Fruit fly (Drosophila melanogaster) whole organism, embryonic: ENCODE data around the gene Hr83.
A peak's percentile ranks its signal among the peaks of the same experiment; 100 is the strongest.

Source experiments
- Bdp1 ChIP-seq: fragments of 200-800 bp; sonication (Bioruptor generic); optimal IDR thresholded peaks from 3 replicates; lab custom pipeline; 2016; ENCODE audit warnings: missing biosample characterization, missing genetic modification characterization
- CG10462 ChIP-seq: fragments of 200-800 bp; sonication (Bioruptor generic); optimal IDR thresholded peaks from 2 replicates; lab custom pipeline; 2016; ENCODE audit warnings: missing biosample characterization, missing genetic modification characterization
- CG11456 ChIP-seq: fragments of 200-800 bp; sonication (Bioruptor generic); IDR thresholded peaks from 3 replicates; pipeline ENCODE4 v1.3.6; 2022; ENCODE audit warnings: missing biosample characterization, missing genetic modification characterization
- CG13624 ChIP-seq: fragments of 200-800 bp; sonication (Bioruptor generic); optimal IDR thresholded peaks from 2 replicates; lab custom pipeline; 2016; ENCODE audit warnings: missing biosample characterization, missing genetic modification characterization
- CG14014 ChIP-seq: fragments of 200-800 bp; sonication (Bioruptor generic); IDR thresholded peaks from 2 replicates; pipeline ENCODE4 v1.3.6; 2022; ENCODE audit warnings: missing biosample characterization, missing genetic modification characterization
- CG14965 ChIP-seq: fragments of 200-800 bp; sonication (Bioruptor generic); optimal IDR thresholded peaks from 2 replicates; lab custom pipeline; 2016; ENCODE audit warnings: missing biosample characterization, missing genetic modification characterization, borderline replicate concordance
- CG17385 ChIP-seq: fragments of 200-800 bp; sonication (Bioruptor generic); optimal IDR thresholded peaks from 3 replicates; lab custom pipeline; 2018; ENCODE audit warnings: missing biosample characterization, mild to moderate bottlenecking, missing genetic modification characterization
- CG17802 ChIP-seq: fragments of 200-800 bp; sonication (Bioruptor generic); optimal IDR thresholded peaks from 2 replicates; lab custom pipeline; 2018; ENCODE audit warnings: missing biosample characterization, mild to moderate bottlenecking, missing genetic modification characterization, moderate library complexity
- CG18476 ChIP-seq: fragments of 200-800 bp; sonication (Bioruptor generic); optimal IDR thresholded peaks from 2 replicates; lab custom pipeline; 2016; ENCODE audit warnings: missing biosample characterization, mild to moderate bottlenecking, missing genetic modification characterization
- CG32767 ChIP-seq: fragments of 200-800 bp; sonication (Bioruptor generic); IDR thresholded peaks from 2 replicates; pipeline ENCODE4 v1.3.6; 2022; ENCODE audit warnings: missing biosample characterization, missing genetic modification characterization
- CG4424 ChIP-seq: fragments of 200-800 bp; sonication (Bioruptor generic); optimal IDR thresholded peaks from 3 replicates; lab custom pipeline; 2016; ENCODE audit warnings: missing biosample characterization, missing genetic modification characterization
- CG5953 ChIP-seq: fragments of 200-800 bp; sonication (Bioruptor generic); IDR thresholded peaks from 2 replicates; pipeline ENCODE4 v1.3.6; 2022; ENCODE audit warnings: missing biosample characterization, missing genetic modification characterization
- CG7372 ChIP-seq: fragments of 200-800 bp; sonication (Bioruptor generic); IDR thresholded peaks from 2 replicates; pipeline ENCODE4 v1.3.6; 2022; ENCODE audit warnings: missing biosample characterization, missing genetic modification characterization
- CG7963 ChIP-seq: fragments of 200-800 bp; sonication (Bioruptor generic); IDR thresholded peaks from 3 replicates; pipeline ENCODE4 v1.3.6; 2022; ENCODE audit warnings: missing biosample characterization, missing genetic modification characterization; ENCODE audit not compliant: partially characterized antibody
- CG9215 ChIP-seq: fragments of 200-800 bp; sonication (Bioruptor generic); IDR thresholded peaks from 2 replicates; pipeline ENCODE4 v1.3.6; 2022; ENCODE audit warnings: missing biosample characterization, missing genetic modification characterization
- CHES-1-like ChIP-seq: fragments of 200-800 bp; sonication (Bioruptor generic); optimal IDR thresholded peaks from 2 replicates; lab custom pipeline; 2016; ENCODE audit warnings: missing biosample characterization, missing genetic modification characterization
- CkIIα-i1 ChIP-seq: fragments of 200-800 bp; sonication (Bioruptor generic); IDR thresholded peaks from 2 replicates; pipeline ENCODE4 v1.3.6; 2022; ENCODE audit warnings: missing biosample characterization, missing genetic modification characterization
- D19A ChIP-seq: fragments of 200-800 bp; optimal IDR thresholded peaks from 3 replicates; lab custom pipeline; 2019; ENCODE audit warnings: missing biosample characterization, mild to moderate bottlenecking, missing genetic modification characterization, moderate library complexity
- Dek ChIP-seq: fragments of 200-800 bp; sonication (Bioruptor generic); optimal IDR thresholded peaks from 3 replicates; lab custom pipeline; 2019; ENCODE audit warnings: missing biosample characterization, mild to moderate bottlenecking, missing genetic modification characterization, moderate library complexity
- Dip2 ChIP-seq: fragments of 200-800 bp; sonication (Bioruptor generic); IDR thresholded peaks from 2 replicates; pipeline ENCODE4 v1.3.6; 2022; ENCODE audit warnings: missing biosample characterization, missing genetic modification characterization
- Fer2 ChIP-seq: fragments of 200-800 bp; sonication (Bioruptor generic); optimal IDR thresholded peaks from 2 replicates; lab custom pipeline; 2018; ENCODE audit warnings: missing biosample characterization, mild to moderate bottlenecking, missing genetic modification characterization, moderate library complexity
- Gug ChIP-seq: fragments of 200-800 bp; sonication (Bioruptor generic); IDR thresholded peaks from 4 replicates; pipeline ENCODE4 v1.3.6; 2022; ENCODE audit warnings: missing biosample characterization, missing genetic modification characterization
- HLH54F ChIP-seq: fragments of 200-800 bp; sonication (Bioruptor generic); optimal IDR thresholded peaks from 3 replicates; lab custom pipeline; 2016; ENCODE audit warnings: missing biosample characterization, missing genetic modification characterization
- Hr3 ChIP-seq: fragments of 200-800 bp; sonication (Bioruptor generic); optimal IDR thresholded peaks from 3 replicates; lab custom pipeline; 2016; ENCODE audit warnings: missing biosample characterization, missing genetic modification characterization
- Hr51 ChIP-seq, 2 experiments: fragments of 200-800 bp; sonication (Bioruptor generic); optimal IDR thresholded peaks; 2 replicates in 1 of 2; 3 replicates in 1 of 2; lab custom pipeline; 2016 to 2018; ENCODE audit warnings: missing biosample characterization in 2 of 2, missing genetic modification characterization in 2 of 2, mild to moderate bottlenecking in 1 of 2, moderate library complexity in 1 of 2
- Lim3 ChIP-seq: fragments of 200-800 bp; sonication (Bioruptor generic); IDR thresholded peaks from 2 replicates; pipeline ENCODE4 v1.3.6; 2022; ENCODE audit warnings: missing biosample characterization, missing genetic modification characterization
- Lpt ChIP-seq: fragments of >200 bp; optimal IDR thresholded peaks from 2 replicates; lab custom pipeline; 2018; ENCODE audit warnings: missing biosample characterization, missing genetic modification characterization
- MESR4 ChIP-seq: fragments of 200-800 bp; sonication (Bioruptor generic); optimal IDR thresholded peaks from 2 replicates; lab custom pipeline; 2018; ENCODE audit warnings: missing biosample characterization, mild to moderate bottlenecking, missing genetic modification characterization, moderate library complexity
- Nf-YC ChIP-seq: fragments of 200-800 bp; optimal IDR thresholded peaks from 3 replicates; lab custom pipeline; 2019; ENCODE audit warnings: missing biosample characterization, mild to moderate bottlenecking, missing genetic modification characterization, moderate library complexity
- Sin3A ChIP-seq: fragments of >200 bp; optimal IDR thresholded peaks from 2 replicates; lab custom pipeline; 2018
- Ssrp ChIP-seq: fragments of 200-800 bp; sonication (Bioruptor generic); optimal IDR thresholded peaks from 2 replicates; lab custom pipeline; 2018; ENCODE audit warnings: missing biosample characterization, mild to moderate bottlenecking, missing genetic modification characterization, moderate library complexity
- br ChIP-seq: fragments of >200 bp; optimal IDR thresholded peaks from 2 replicates; lab custom pipeline; 2017
- cas ChIP-seq: fragments of 200-800 bp; sonication (Bioruptor generic); IDR thresholded peaks from 2 replicates; pipeline ENCODE4 v1.3.6; 2022; ENCODE audit warnings: missing biosample characterization, missing genetic modification characterization
- emc ChIP-seq: fragments of 200-800 bp; sonication (Bioruptor generic); optimal IDR thresholded peaks from 2 replicates; lab custom pipeline; 2016; ENCODE audit warnings: missing biosample characterization, missing genetic modification characterization
- ems ChIP-seq: fragments of 200-800 bp; sonication (Bioruptor generic); optimal IDR thresholded peaks from 3 replicates; lab custom pipeline; 2016; ENCODE audit warnings: missing biosample characterization, missing genetic modification characterization
- gce ChIP-seq: fragments of 200-800 bp; sonication (Bioruptor generic); IDR thresholded peaks from 3 replicates; pipeline ENCODE4 v1.3.6; 2022; ENCODE audit warnings: missing biosample characterization, missing genetic modification characterization
- gcm2 ChIP-seq: fragments of 200-800 bp; sonication (Bioruptor generic); optimal IDR thresholded peaks from 2 replicates; lab custom pipeline; 2016; ENCODE audit warnings: missing biosample characterization, missing genetic modification characterization
- gro ChIP-seq: fragments of 200-800 bp; sonication (Bioruptor generic); optimal IDR thresholded peaks from 2 replicates; lab custom pipeline; 2016; ENCODE audit warnings: missing biosample characterization, missing genetic modification characterization
- ham ChIP-seq: fragments of 200-800 bp; sonication (Bioruptor generic); IDR thresholded peaks from 2 replicates; pipeline ENCODE4 v1.3.6; 2022; ENCODE audit warnings: missing biosample characterization, missing genetic modification characterization
- ind ChIP-seq: fragments of 200-800 bp; sonication (Bioruptor generic); optimal IDR thresholded peaks from 3 replicates; lab custom pipeline; 2016; ENCODE audit warnings: missing biosample characterization, missing genetic modification characterization
- insv ChIP-seq, 2 experiments: fragments of 200-800 bp; sonication (Bioruptor generic); optimal IDR thresholded peaks; 3 replicates each; lab custom pipeline; 2016 to 2018; ENCODE audit warnings: missing biosample characterization in 2 of 2, missing genetic modification characterization in 2 of 2
- onecut ChIP-seq: fragments of 200-800 bp; sonication (Bioruptor generic); IDR thresholded peaks from 2 replicates; pipeline ENCODE4 v1.3.6; 2022; ENCODE audit warnings: missing biosample characterization, missing genetic modification characterization
- p53 ChIP-seq: fragments of 200-800 bp; sonication (Bioruptor generic); optimal IDR thresholded peaks from 2 replicates; lab custom pipeline; 2016; ENCODE audit warnings: missing biosample characterization, missing genetic modification characterization
- pho ChIP-seq: fragments of 200-800 bp; sonication (Bioruptor generic); optimal IDR thresholded peaks from 2 replicates; lab custom pipeline; 2016; ENCODE audit warnings: missing biosample characterization, missing genetic modification characterization
- phol ChIP-seq: fragments of 200-800 bp; sonication (Bioruptor generic); optimal IDR thresholded peaks from 3 replicates; lab custom pipeline; 2018; ENCODE audit warnings: missing biosample characterization, mild to moderate bottlenecking, missing genetic modification characterization, moderate library complexity
- sc ChIP-seq, 3 experiments: fragments of >200 bp in 2 of 3; fragments of 200-800 bp in 1 of 3; sonication (Bioruptor generic) in 1 of 3; optimal IDR thresholded peaks; 2 replicates in 2 of 3; 3 replicates in 1 of 3; lab custom pipeline; 2017; ENCODE audit warnings: mild to moderate bottlenecking in 1 of 3, missing biosample characterization in 1 of 3, missing genetic modification characterization in 1 of 3, missing genetic modification reagents in 1 of 3
- sens-2 ChIP-seq: fragments of 200-800 bp; sonication (Bioruptor generic); IDR thresholded peaks from 2 replicates; pipeline ENCODE4 v1.3.6; 2022; ENCODE audit warnings: missing biosample characterization, missing genetic modification characterization
- sqz ChIP-seq: fragments of 200-800 bp; sonication (Bioruptor generic); optimal IDR thresholded peaks from 3 replicates; lab custom pipeline; 2018; ENCODE audit warnings: missing biosample characterization, mild to moderate bottlenecking, missing genetic modification characterization
- stwl ChIP-seq: fragments of 200-800 bp; sonication (Bioruptor generic); optimal IDR thresholded peaks from 3 replicates; lab custom pipeline; 2018; ENCODE audit warnings: missing biosample characterization, mild to moderate bottlenecking, missing genetic modification characterization, moderate library complexity
- twi ChIP-seq: fragments of 200-800 bp; optimal IDR thresholded peaks from 2 replicates; lab custom pipeline; 2019; ENCODE audit warnings: missing biosample characterization, mild to moderate bottlenecking, missing genetic modification characterization, moderate library complexity
- unc-4 ChIP-seq: fragments of 200-800 bp; sonication (Bioruptor generic); IDR thresholded peaks from 2 replicates; pipeline ENCODE4 v1.3.6; 2022; ENCODE audit warnings: missing biosample characterization, missing genetic modification characterization; ENCODE audit not compliant: partially characterized antibody
- usp ChIP-seq: fragments of >200 bp; optimal IDR thresholded peaks from 2 replicates; lab custom pipeline; 2017; ENCODE audit warnings: missing biosample characterization, missing genetic modification characterization

Gene Hr83

dm6 chr3R:6368100-6368499, 19.1 kb downstream of the Hr83 start, which contains the start of gene CG42724 (continued):
- TF ChIP-seq Gug (GFP tag; lab: Robert Waterston, UW), result peak; percentile 60; the same call in 2 of the 4 replicates
- peak; percentile 79 for TF ChIP-seq ems
- no peak for TF ChIP-seq ham
- no peak for TF ChIP-seq CG7963 (GFP tag; lab: Robert Waterston, UW)
- TF ChIP-seq CG18476 (GFP tag; lab: Kevin White, UChicago), result no peak
- peak; percentile 88 for TF ChIP-seq CHES-1-like
- TF ChIP-seq gro (GFP tag; lab: Kevin White, UChicago), result peak; percentile 80
- peak; percentile 47 for TF ChIP-seq Hr3 (GFP tag; lab: Kevin White, UChicago)
- TF ChIP-seq Sin3A (lab: Kevin White, UChicago), result peak; percentile 83
- TF ChIP-seq Ssrp (tag; lab: Kevin White, UChicago), result no peak
- no peak for TF ChIP-seq Lim3 (GFP tag; lab: Robert Waterston, UW)
- TF ChIP-seq Dek, result no peak
- peak; percentile 72 for TF ChIP-seq CG11456 (GFP tag; lab: Robert Waterston, UW)
- TF ChIP-seq phol (tag; lab: Kevin White, UChicago), result peak; percentile 54
- TF ChIP-seq CG17802, result no peak
- no peak for TF ChIP-seq CkIIα-i1 (GFP tag; lab: Robert Waterston, UW)
- TF ChIP-seq emc (GFP tag; lab: Kevin White, UChicago), result peak; percentile 25
- TF ChIP-seq twi (tag; lab: Kevin White, UChicago), result no peak
- no peak for TF ChIP-seq gce (GFP tag; lab: Robert Waterston, UW)
- no peak for TF ChIP-seq D19A (tag; lab: Kevin White, UChicago)
- TF ChIP-seq ind, result peak; percentile 65
- no peak for TF ChIP-seq CG32767 (GFP tag; lab: Robert Waterston, UW)
- peak; percentile 81 for TF ChIP-seq HLH54F (GFP tag; lab: Kevin White, UChicago)
- TF ChIP-seq CG17385 (GFP tag; lab: Kevin White, UChicago), result no peak
- no peak for TF ChIP-seq CG5953 (GFP tag; lab: Robert Waterston, UW)
- peak; percentile 44 for TF ChIP-seq p53 (GFP tag; lab: Kevin White, UChicago)
- TF ChIP-seq Nf-YC (tag; lab: Kevin White, UChicago), result no peak
- TF ChIP-seq unc-4, result peak; percentile 29; the same call in 1 of the 2 replicates
- peak; percentile 57 for TF ChIP-seq stwl (tag; lab: Kevin White, UChicago)
- TF ChIP-seq sens-2, result no peak
- peak in 1 of 2 experiments; percentile 58 for TF ChIP-seq Hr51 (GFP tag; optimal IDR thresholded peaks at IDR 0.05; lab: Kevin White, UChicago)
- peak; percentile 83 for TF ChIP-seq CG13624
- no peak for TF ChIP-seq sqz (GFP tag; lab: Kevin White, UChicago)
- peak; percentile 76 for TF ChIP-seq MESR4
- TF ChIP-seq gcm2, result peak; percentile 32
- TF ChIP-seq pho (GFP tag; lab: Kevin White, UChicago), result peak; percentile 74
- peak; percentile 31; the same call in 1 of the 2 replicates for TF ChIP-seq CG7372 (GFP tag; lab: Robert Waterston, UW)
- TF ChIP-seq Bdp1 (GFP tag; lab: Kevin White, UChicago), result peak; percentile 49
- peak; percentile 19 for TF ChIP-seq CG4424 (GFP tag; lab: Kevin White, UChicago)
- TF ChIP-seq CG14014 (GFP tag; lab: Robert Waterston, UW), result no peak
- TF ChIP-seq CG10462 (GFP tag; lab: Kevin White, UChicago), result no peak
- TF ChIP-seq cas (GFP tag; lab: Robert Waterston, UW), result no peak
- TF ChIP-seq Lpt (GFP tag; lab: Kevin White, UChicago), result no peak
- 0 out of 2 replicates have a peak, but pooled peaks have one; percentile 43 for TF ChIP-seq CG9215 (GFP tag; lab: Robert Waterston, UW)
- no peak for TF ChIP-seq sc (optimal IDR thresholded peaks at IDR 0.05; lab: Kevin White, UChicago)
- TF ChIP-seq sc (GFP tag; optimal IDR thresholded peaks at IDR 0.05; lab: Kevin White, UChicago), result no peak
- no peak for TF ChIP-seq br
- no peak for TF ChIP-seq usp (GFP tag; lab: Kevin White, UChicago)
- TF ChIP-seq Fer2 (tag; lab: Kevin White, UChicago), result no peak
- no peak for TF ChIP-seq CG14965 (GFP tag; lab: Kevin White, UChicago)
- no peak for TF ChIP-seq insv (GFP tag; optimal IDR thresholded peaks at IDR 0.05; lab: Kevin White, UChicago)
- no peak for TF ChIP-seq Dip2 (GFP tag; lab: Robert Waterston, UW)
- no peak for TF ChIP-seq onecut (GFP tag; lab: Robert Waterston, UW)
